Worm (Caenorhabditis elegans) whole organism, L2 larva: ENCODE measurements around the gene mask-1.

Source experiments
- C34F6.9 ChIP-seq: fragments of 150-350 bp; optimal IDR thresholded peaks from 2 replicates; lab custom pipeline; 2014; ENCODE audit warnings: missing biosample characterization, missing genetic modification characterization
- R02D3.7 ChIP-seq: fragments of 150-350 bp; optimal IDR thresholded peaks from 2 replicates; lab custom pipeline; 2014; ENCODE audit warnings: missing biosample characterization, missing genetic modification characterization
- Y55F3AM.14 ChIP-seq: fragments of 200-800 bp; sonication (Bioruptor generic); optimal IDR thresholded peaks from 2 replicates; lab custom pipeline; 2018; ENCODE audit warnings: mild to moderate bottlenecking, missing genetic modification characterization, missing compliant biosample characterization
- ZK546.5 ChIP-seq: sonication (generic microtip); optimal IDR thresholded peaks from 2 replicates; lab custom pipeline; 2017; ENCODE audit warnings: missing biosample characterization, missing genetic modification characterization
- alr-1 ChIP-seq: fragments of 150-350 bp; optimal IDR thresholded peaks from 2 replicates; lab custom pipeline; 2014; ENCODE audit warnings: missing biosample characterization, missing genetic modification characterization
- aly-2 ChIP-seq: fragments of 150-350 bp; optimal IDR thresholded peaks from 2 replicates; lab custom pipeline; 2014; ENCODE audit warnings: missing biosample characterization, missing genetic modification characterization
- ama-1 ChIP-seq: fragments of 150-350 bp; optimal IDR thresholded peaks from 2 replicates; lab custom pipeline; 2018; ENCODE audit warnings: inconsistent platforms
- blmp-1 ChIP-seq: sonication (generic microtip); optimal IDR thresholded peaks from 2 replicates; lab custom pipeline; 2017; ENCODE audit warnings: missing genetic modification characterization, mild to moderate bottlenecking, missing compliant biosample characterization, antibody characterized with exemption, moderate library complexity; ENCODE audit not compliant: insufficient read depth
- ceh-16 ChIP-seq: fragments of 150-350 bp; optimal IDR thresholded peaks from 2 replicates; lab custom pipeline; 2014; ENCODE audit warnings: missing biosample characterization, missing genetic modification characterization
- ceh-82 ChIP-seq: fragments of 150-350 bp; optimal IDR thresholded peaks from 2 replicates; lab custom pipeline; 2014; ENCODE audit warnings: missing biosample characterization, missing genetic modification characterization
- crh-2 ChIP-seq: sonication (generic microtip); optimal IDR thresholded peaks from 2 replicates; lab custom pipeline; 2017; ENCODE audit warnings: missing biosample characterization, missing genetic modification characterization
- dmd-4 ChIP-seq: sonication (generic microtip); optimal IDR thresholded peaks from 2 replicates; lab custom pipeline; 2017; ENCODE audit warnings: missing biosample characterization, missing genetic modification characterization
- egl-27 ChIP-seq: sonication (generic microtip); optimal IDR thresholded peaks from 3 replicates; lab custom pipeline; 2017; ENCODE audit warnings: missing biosample characterization, missing genetic modification reagents, missing genetic modification characterization
- elt-1 ChIP-seq: fragments of 150-350 bp; optimal IDR thresholded peaks from 2 replicates; lab custom pipeline; 2014; ENCODE audit warnings: missing biosample characterization, missing genetic modification characterization
- elt-3 ChIP-seq: sonication (generic microtip); optimal IDR thresholded peaks from 2 replicates; lab custom pipeline; 2017; ENCODE audit warnings: missing biosample characterization, missing genetic modification characterization
- fos-1 ChIP-seq: fragments of 150-350 bp; optimal IDR thresholded peaks from 2 replicates; lab custom pipeline; 2014; ENCODE audit warnings: missing biosample characterization, missing genetic modification characterization
- gmeb-1 ChIP-seq: fragments of 150-350 bp; optimal IDR thresholded peaks from 2 replicates; lab custom pipeline; 2014; ENCODE audit warnings: missing biosample characterization, missing genetic modification characterization
- lin-11 ChIP-seq: fragments of 150-350 bp; sonication (generic microtip); optimal IDR thresholded peaks from 2 replicates; lab custom pipeline; 2014; ENCODE audit warnings: missing biosample characterization, missing genetic modification characterization, inconsistent platforms, mixed read lengths
- lin-13 ChIP-seq: fragments of 150-350 bp; optimal IDR thresholded peaks from 2 replicates; lab custom pipeline; 2014; ENCODE audit warnings: missing biosample characterization, missing genetic modification reagents, missing genetic modification characterization
- lin-39 ChIP-seq: fragments of 150-350 bp; optimal IDR thresholded peaks from 2 replicates; lab custom pipeline; 2014; ENCODE audit warnings: missing biosample characterization, missing genetic modification reagents, missing genetic modification characterization
- lsy-2 ChIP-seq, 2 experiments: fragments of 150-350 bp in 1 of 2; sonication (generic microtip) in 1 of 2; optimal IDR thresholded peaks; 2 replicates each; lab custom pipeline; 2014 to 2017; ENCODE audit warnings: missing biosample characterization in 2 of 2, missing genetic modification characterization in 2 of 2
- mab-5 ChIP-seq: fragments of 150-350 bp; optimal IDR thresholded peaks from 2 replicates; lab custom pipeline; 2014; ENCODE audit warnings: missing biosample characterization, missing genetic modification characterization
- mbf-1 ChIP-seq: sonication (generic microtip); optimal IDR thresholded peaks from 2 replicates; lab custom pipeline; 2017; ENCODE audit warnings: missing biosample characterization, missing genetic modification characterization
- mdl-1 ChIP-seq, 2 experiments: fragments of 150-350 bp in 1 of 2; sonication (generic microtip) in 1 of 2; optimal IDR thresholded peaks; 2 replicates each; lab custom pipeline; 2017; ENCODE audit warnings: missing biosample characterization in 2 of 2, missing genetic modification characterization in 2 of 2
- nhr-10 ChIP-seq: sonication (generic microtip); optimal IDR thresholded peaks from 2 replicates; lab custom pipeline; 2017; ENCODE audit warnings: missing biosample characterization, missing genetic modification characterization
- nhr-11 ChIP-seq: fragments of 150-350 bp; optimal IDR thresholded peaks from 2 replicates; lab custom pipeline; 2014; ENCODE audit warnings: missing biosample characterization, missing genetic modification characterization
- nhr-12 ChIP-seq: fragments of 150-350 bp; optimal IDR thresholded peaks from 2 replicates; lab custom pipeline; 2014; ENCODE audit warnings: missing biosample characterization, missing genetic modification characterization
- nhr-129 ChIP-seq: fragments of 150-350 bp; optimal IDR thresholded peaks from 2 replicates; lab custom pipeline; 2014; ENCODE audit warnings: missing biosample characterization, missing genetic modification characterization
- nhr-21 ChIP-seq: fragments of 150-350 bp; optimal IDR thresholded peaks from 2 replicates; lab custom pipeline; 2014; ENCODE audit warnings: missing biosample characterization, missing genetic modification characterization
- nhr-23 ChIP-seq: fragments of 150-350 bp; optimal IDR thresholded peaks from 2 replicates; lab custom pipeline; 2014; ENCODE audit warnings: missing biosample characterization, missing genetic modification reagents, missing genetic modification characterization
- nhr-25 ChIP-seq: fragments of 150-350 bp; sonication (generic microtip); optimal IDR thresholded peaks from 3 replicates; lab custom pipeline; 2014; ENCODE audit warnings: missing biosample characterization, missing genetic modification characterization
- nhr-6 ChIP-seq: fragments of 150-350 bp; optimal IDR thresholded peaks from 2 replicates; lab custom pipeline; 2014; ENCODE audit warnings: missing biosample characterization, missing genetic modification characterization
- nhr-77 ChIP-seq: fragments of 150-350 bp; optimal IDR thresholded peaks from 2 replicates; lab custom pipeline; 2014; ENCODE audit warnings: missing biosample characterization, missing genetic modification characterization
- peb-1 ChIP-seq: fragments of 150-350 bp; optimal IDR thresholded peaks from 2 replicates; lab custom pipeline; 2014; ENCODE audit warnings: missing biosample characterization, missing genetic modification characterization
- sem-4 ChIP-seq: fragments of 150-350 bp; optimal IDR thresholded peaks from 2 replicates; lab custom pipeline; 2014; ENCODE audit warnings: missing biosample characterization, missing genetic modification reagents, missing genetic modification characterization
- skn-1 ChIP-seq: sonication (generic microtip); optimal IDR thresholded peaks from 2 replicates; lab custom pipeline; 2017; ENCODE audit warnings: missing biosample characterization, missing genetic modification characterization
- sma-3 ChIP-seq: sonication (generic microtip); optimal IDR thresholded peaks from 2 replicates; lab custom pipeline; 2016; ENCODE audit warnings: missing genetic modification reagents, missing genetic modification characterization, missing compliant biosample characterization
- sma-9 ChIP-seq, 2 experiments: fragments of 150-350 bp in 1 of 2; sonication (generic microtip) in 1 of 2; optimal IDR thresholded peaks; 2 replicates each; lab custom pipeline; 2014 to 2016; ENCODE audit warnings: missing genetic modification characterization in 2 of 2, mild to moderate bottlenecking in 1 of 2, missing biosample characterization in 1 of 2, missing compliant biosample characterization in 1 of 2, missing genetic modification reagents in 1 of 2, moderate library complexity in 1 of 2
- snpc-4 ChIP-seq: fragments of 150-350 bp; optimal IDR thresholded peaks from 2 replicates; lab custom pipeline; 2014; ENCODE audit warnings: missing biosample characterization, missing genetic modification characterization
- unc-39 ChIP-seq: fragments of 150-350 bp; optimal IDR thresholded peaks from 2 replicates; lab custom pipeline; 2014; ENCODE audit warnings: missing biosample characterization, missing genetic modification characterization
- unc-55 ChIP-seq: fragments of 150-350 bp; sonication (generic microtip); optimal IDR thresholded peaks from 3 replicates; lab custom pipeline; 2014; ENCODE audit warnings: missing biosample characterization, missing genetic modification reagents, missing genetic modification characterization
- unc-62 ChIP-seq: fragments of 150-350 bp; optimal IDR thresholded peaks from 2 replicates; lab custom pipeline; 2014; ENCODE audit warnings: missing biosample characterization, missing genetic modification reagents, missing genetic modification characterization
- zag-1 ChIP-seq: fragments of 150-350 bp; optimal IDR thresholded peaks from 2 replicates; lab custom pipeline; 2014; ENCODE audit warnings: missing biosample characterization, missing genetic modification characterization
- ztf-1 ChIP-seq: fragments of 200-800 bp; sonication (Bioruptor generic); conservative IDR thresholded peaks from 2 replicates; pipeline ENCODE4 v1.3.6; 2022; ENCODE audit warnings: missing genetic modification characterization, missing compliant biosample characterization
- ztf-11 ChIP-seq: sonication (generic microtip); optimal IDR thresholded peaks from 2 replicates; lab custom pipeline; 2017; ENCODE audit warnings: missing biosample characterization, missing genetic modification characterization
- ztf-4 ChIP-seq: fragments of 150-350 bp; optimal IDR thresholded peaks from 2 replicates; lab custom pipeline; 2014; ENCODE audit warnings: missing biosample characterization, missing genetic modification characterization

The mask-1 gene

ce11 chrIV:10380626-10381025, 5.9 kb downstream of the mask-1 start:
- TF ChIP-seq aly-2 (tag; lab: Kevin White, UChicago), result no peak
- TF ChIP-seq lin-39 (tag; lab: Kevin White, UChicago), result no peak
- TF ChIP-seq ceh-82 (tag; lab: Kevin White, UChicago), result no peak
- no peak for TF ChIP-seq Y55F3AM.14 (GFP tag; lab: Kevin White, UChicago)
- peak; percentile 55 for TF ChIP-seq nhr-25 (tag; lab: Kevin White, UChicago)
- peak; percentile 53 for TF ChIP-seq sma-3 (GFP tag; lab: Kevin White, UChicago)
- TF ChIP-seq mab-5 (tag; lab: Kevin White, UChicago), result no peak
- no peak for TF ChIP-seq nhr-77 (tag; lab: Kevin White, UChicago)
- TF ChIP-seq elt-1 (tag; lab: Kevin White, UChicago), result no peak
- peak; percentile 63 for TF ChIP-seq sma-9 (GFP tag; optimal IDR thresholded peaks at IDR 0.05; lab: Kevin White, UChicago)
- TF ChIP-seq sma-9 (tag; optimal IDR thresholded peaks at IDR 0.05; lab: Kevin White, UChicago), result no peak
- no peak for TF ChIP-seq unc-62 (GFP tag; lab: Kevin White, UChicago)
- peak in 1 of 2 experiments; percentile 65 for TF ChIP-seq lsy-2 (tag; optimal IDR thresholded peaks at IDR 0.05; lab: Kevin White, UChicago)
- no peak for TF ChIP-seq dmd-4
- no peak for TF ChIP-seq nhr-23 (tag; lab: Kevin White, UChicago)
- no peak for TF ChIP-seq R02D3.7 (tag; lab: Kevin White, UChicago)
- peak; percentile 1 to 76 for TF ChIP-seq mdl-1 (tag; optimal IDR thresholded peaks at IDR 0.05; lab: Kevin White, UChicago)
- TF ChIP-seq alr-1 (tag; lab: Kevin White, UChicago), result no peak
- no peak for TF ChIP-seq fos-1 (tag; lab: Kevin White, UChicago)
- peak; percentile 40 for TF ChIP-seq lin-11 (tag; lab: Kevin White, UChicago)
- peak; percentile 24 for TF ChIP-seq snpc-4 (tag; lab: Kevin White, UChicago)
- TF ChIP-seq nhr-12 (tag; lab: Kevin White, UChicago), result no peak
- peak; percentile 41 for TF ChIP-seq crh-2 (tag; lab: Kevin White, UChicago)
- no peak for TF ChIP-seq unc-39 (tag; lab: Kevin White, UChicago)
- TF ChIP-seq gmeb-1 (tag; lab: Kevin White, UChicago), result no peak
- TF ChIP-seq elt-3 (tag; lab: Kevin White, UChicago), result no peak
- TF ChIP-seq peb-1 (tag; lab: Kevin White, UChicago), result no peak
- no peak for TF ChIP-seq nhr-11 (tag; lab: Kevin White, UChicago)
- TF ChIP-seq nhr-129 (tag; lab: Kevin White, UChicago), result peak; percentile 66
- TF ChIP-seq C34F6.9 (tag; lab: Kevin White, UChicago), result peak; percentile 79
- no peak for TF ChIP-seq zag-1 (tag; lab: Kevin White, UChicago)
- TF ChIP-seq egl-27 (tag; lab: Kevin White, UChicago), result no peak
- no peak for TF ChIP-seq lin-13 (GFP tag; lab: Kevin White, UChicago)
- TF ChIP-seq ztf-4, result no peak
- no peak for TF ChIP-seq nhr-6 (tag; lab: Kevin White, UChicago)
- TF ChIP-seq sem-4 (tag; lab: Kevin White, UChicago), result peak; percentile 23
- no peak for TF ChIP-seq ZK546.5 (tag; lab: Kevin White, UChicago)
- peak; percentile 71 for TF ChIP-seq nhr-21 (tag; lab: Kevin White, UChicago)
- no peak for TF ChIP-seq skn-1 (tag; lab: Kevin White, UChicago)
- TF ChIP-seq blmp-1 (tag; lab: Kevin White, UChicago), result no peak
- TF ChIP-seq ztf-11 (tag; lab: Kevin White, UChicago), result no peak
- TF ChIP-seq unc-55 (GFP tag; lab: Kevin White, UChicago), result no peak
- TF ChIP-seq ama-1, result no peak

- no peak for TF ChIP-seq mbf-1 (tag; lab: Kevin White, UChicago)
- TF ChIP-seq C34F6.9 (tag; lab: Kevin White, UChicago), result no peak
- no peak for TF ChIP-seq mab-5 (tag; lab: Kevin White, UChicago)
- no peak for TF ChIP-seq ama-1
- no peak for TF ChIP-seq nhr-25 (tag; lab: Kevin White, UChicago)
- TF ChIP-seq nhr-6 (tag; lab: Kevin White, UChicago), result no peak
- no peak for TF ChIP-seq unc-39 (tag; lab: Kevin White, UChicago)
- TF ChIP-seq lsy-2 (tag; optimal IDR thresholded peaks at IDR 0.05; lab: Kevin White, UChicago), result no peak
- TF ChIP-seq crh-2 (tag; lab: Kevin White, UChicago), result no peak
- no peak for TF ChIP-seq dmd-4
- TF ChIP-seq ceh-16 (tag; lab: Kevin White, UChicago), result no peak
- TF ChIP-seq Y55F3AM.14 (GFP tag; lab: Kevin White, UChicago), result no peak
- TF ChIP-seq nhr-10 (tag; lab: Kevin White, UChicago), result no peak
- no peak for TF ChIP-seq ztf-1
- no peak for TF ChIP-seq R02D3.7 (tag; lab: Kevin White, UChicago)
- TF ChIP-seq mdl-1 (tag; optimal IDR thresholded peaks at IDR 0.05; lab: Kevin White, UChicago), result no peak
- TF ChIP-seq sem-4 (tag; lab: Kevin White, UChicago), result no peak
- no peak for TF ChIP-seq peb-1 (tag; lab: Kevin White, UChicago)
- TF ChIP-seq nhr-21 (tag; lab: Kevin White, UChicago), result no peak
Observed at ce11 chrIV:10381035-10381434, 6.3 kb downstream of the mask-1 start.
